Worm (Caenorhabditis elegans): ENCODE measurements around the gene myo-6.
A peak's percentile ranks its signal among the peaks of the same experiment; 100 is the strongest.

The myo-6 gene

ce11 chrIII:13461535-13461934 is 51.9 kb downstream of the myo-6 start:
- no peak for TF ChIP-seq sox-4 (tag; optimal IDR thresholded peaks at IDR 0.05)
- TF ChIP-seq ref-2 (tag; optimal IDR thresholded peaks at IDR 0.05): no peak
- no peak for TF ChIP-seq ceh-31 (tag; optimal IDR thresholded peaks at IDR 0.05)
- TF ChIP-seq ceh-19 (GFP tag; optimal IDR thresholded peaks at IDR 0.05): no peak
- no peak for TF ChIP-seq mec-3 (tag; optimal IDR thresholded peaks at IDR 0.05; ENCODE audit: borderline replicate concordance)
- no peak for TF ChIP-seq pha-2 (tag; optimal IDR thresholded peaks at IDR 0.05)

- TF ChIP-seq ets-4 (tag; optimal IDR thresholded peaks at IDR 0.05): no peak
- TF ChIP-seq ceh-2 (tag; optimal IDR thresholded peaks at IDR 0.05): no peak
- TF ChIP-seq ama-1 (optimal IDR thresholded peaks at IDR 0.05): no peak
Measured at ce11 chrIII:13462138-13462634, 52.6 kb downstream of the myo-6 start, which contains the start of the genes abcf-2 and T27E9.2. abcf-2 (minus strand) TSS chrIII:13462238. T27E9.2 (minus strand) TSS chrIII:13462584.

- TF ChIP-seq hlh-13 (GFP tag; optimal IDR thresholded peaks at IDR 0.05) (no peak), unc-86 (tag; optimal IDR thresholded peaks at IDR 0.05) (peak; percentile 55), C38D4.7 (GFP tag; optimal IDR thresholded peaks at IDR 0.05) (peak; percentile 7), pat-9 (tag; optimal IDR thresholded peaks at IDR 0.05) (no peak), dve-1 (tag; optimal IDR thresholded peaks at IDR 0.05) (peak; percentile 45), elt-2 (tag; optimal IDR thresholded peaks at IDR 0.05) (peak; percentile 53), unc-42 (tag; optimal IDR thresholded peaks at IDR 0.05) (peak; percentile 77), pax-1 (tag; optimal IDR thresholded peaks at IDR 0.05) (peak; percentile 68), che-1 (tag; optimal IDR thresholded peaks at IDR 0.05) (peak; percentile 33), madf-2 (tag; optimal IDR thresholded peaks at IDR 0.05) (no peak), pha-2 (tag; optimal IDR thresholded peaks at IDR 0.05) (peak; percentile 18), ceh-31 (tag; optimal IDR thresholded peaks at IDR 0.05) (peak; percentile 83), npax-4 (tag; optimal IDR thresholded peaks at IDR 0.05) (no peak), K09A11.1 (tag; optimal IDR thresholded peaks at IDR 0.05; ENCODE audit: insufficient read depth) (no peak), pros-1 (tag; optimal IDR thresholded peaks at IDR 0.05) (peak; percentile 50), T23F11.4 (GFP tag; optimal IDR thresholded peaks at IDR 0.05) (peak; percentile 14), tbx-2 (tag; optimal IDR thresholded peaks at IDR 0.05) (peak; percentile 75), hlh-30 (tag; optimal IDR thresholded peaks at IDR 0.05; ENCODE audit: insufficient read depth) (peak; percentile 53), nfya-1 (tag; optimal IDR thresholded peaks at IDR 0.05) (peak; percentile 95), nhr-11 (tag; optimal IDR thresholded peaks at IDR 0.05) (no peak), unc-55 (GFP tag; optimal IDR thresholded peaks at IDR 0.05) (peak; percentile 65), zip-5 (tag; optimal IDR thresholded peaks at IDR 0.05) (no peak), hlh-15 (tag; optimal IDR thresholded peaks at IDR 0.05) (no peak), fkh-10 (GFP tag; optimal IDR thresholded peaks at IDR 0.05) (no peak), ceh-19 (GFP tag; optimal IDR thresholded peaks at IDR 0.05) (peak; percentile 42), ceh-34 (tag; optimal IDR thresholded peaks at IDR 0.05) (peak; percentile 87), ets-4 (tag; optimal IDR thresholded peaks at IDR 0.05) (peak; percentile 50), ceh-6 (GFP tag; optimal IDR thresholded peaks at IDR 0.05) (no peak), unc-3 (GFP tag; conservative IDR thresholded peaks at IDR 0.05) (0 out of 2 replicates have a peak, but pooled peaks have one; percentile 29), unc-3 (tag; optimal IDR thresholded peaks at IDR 0.05) (no peak), Y22D7AL.16 (tag; optimal IDR thresholded peaks at IDR 0.05) (peak; percentile 40), fax-1 (tag; optimal IDR thresholded peaks at IDR 0.05) (peak; percentile 12), ceh-30 (tag; optimal IDR thresholded peaks at IDR 0.05) (no peak), ceh-14 (tag; optimal IDR thresholded peaks at IDR 0.05) (peak; percentile 56), eyg-1 (tag; optimal IDR thresholded peaks at IDR 0.05) (no peak), hlh-8 (tag; optimal IDR thresholded peaks at IDR 0.05) (no peak), ztf-16 (tag; optimal IDR thresholded peaks at IDR 0.05) (peak; percentile 31), ceh-48 (tag; optimal IDR thresholded peaks at IDR 0.05) (peak; percentile 29), ceh-18 (tag; optimal IDR thresholded peaks at IDR 0.05) (peak; percentile 82), gmeb-2 (tag; optimal IDR thresholded peaks at IDR 0.05) (peak; percentile 49), elt-4 (tag; optimal IDR thresholded peaks at IDR 0.05) (no peak), ceh-24 (tag; optimal IDR thresholded peaks at IDR 0.05) (peak; percentile 26)
Measured at ce11 chrIII:13462965-13463783, 53.6 kb downstream of the myo-6 start, which contains the start of gene ant-1.1. ant-1.1 (plus strand) TSS chrIII:13463163.
